Worm (Caenorhabditis elegans) whole organism, young adult: ENCODE results near the gene F16G10.10.

Source experiments
- C17E4.6 ChIP-seq: fragments of 200-800 bp; sonication (Bioruptor generic); IDR thresholded peaks from 2 replicates; pipeline ENCODE4 v1.3.6; 2022; ENCODE audit warnings: missing genetic modification reagents, missing genetic modification characterization, missing compliant biosample characterization
- F33H1.4 ChIP-seq: fragments of 200-800 bp; sonication (Bioruptor generic); IDR thresholded peaks from 2 replicates; pipeline ENCODE4 v1.3.6; 2022; ENCODE audit warnings: missing genetic modification reagents, missing genetic modification characterization, missing compliant biosample characterization
- efl-1 ChIP-seq: fragments of 150-350 bp; optimal IDR thresholded peaks from 2 replicates; lab custom pipeline; 2014; ENCODE audit warnings: missing biosample characterization, missing genetic modification reagents, missing genetic modification characterization
- hrde-1 ChIP-seq: sonication (generic microtip); optimal IDR thresholded peaks from 2 replicates; lab custom pipeline; 2016; ENCODE audit warnings: missing genetic modification characterization, mild to moderate bottlenecking, missing compliant biosample characterization, moderate library complexity, missing genotype, missing genetic modification reagents, borderline replicate concordance
- snpc-4 ChIP-seq, 5 experiments: fragments of 150-350 bp in 1 of 5; sonication (generic microtip) in 4 of 5; optimal IDR thresholded peaks; 2 replicates each; lab custom pipeline; 2014 to 2018; ENCODE audit warnings: missing genetic modification characterization in 5 of 5, missing biosample characterization in 3 of 5, antibody characterized with exemption in 2 of 5, mild to moderate bottlenecking in 2 of 5, missing compliant biosample characterization in 2 of 5, missing genotype in 2 of 5, moderate library complexity in 2 of 5, missing genetic modification reagents in 1 of 5

ce11 chrII:2420685-2421084 lies 29.9 kb upstream of the F16G10.10 start:
- TF ChIP-seq hrde-1 (tag; lab: Kevin White, UChicago) (no peak), snpc-4 (GFP tag; optimal IDR thresholded peaks at IDR 0.05; lab: Kevin White, UChicago) (no peak), snpc-4 (tag; optimal IDR thresholded peaks at IDR 0.05; lab: Kevin White, UChicago) (no peak), efl-1 (GFP tag; lab: Kevin White, UChicago) (no peak), C17E4.6 (GFP tag; lab: Robert Waterston, UW) (no peak), F33H1.4 (GFP tag; lab: Robert Waterston, UW) (no peak)
